Fruit fly (Drosophila melanogaster) whole organism, pupa: Measurements from ENCODE around the gene His3.3B.

ENCODE experiments used
- CG12605 ChIP-seq: fragments of 200-800 bp; sonication (Bioruptor generic); IDR thresholded peaks from 2 replicates; pipeline ENCODE4 v1.3.6; 2022; ENCODE audit warnings: missing biosample characterization, missing genetic modification characterization
- CG13204 ChIP-seq: fragments of 200-800 bp; sonication (Bioruptor generic); optimal IDR thresholded peaks from 2 replicates; lab custom pipeline; 2018; ENCODE audit warnings: missing biosample characterization, mild to moderate bottlenecking, missing genetic modification characterization, moderate library complexity
- CG14655 ChIP-seq: fragments of 200-800 bp; sonication (Bioruptor generic); optimal IDR thresholded peaks from 3 replicates; lab custom pipeline; 2017; ENCODE audit warnings: mild to moderate bottlenecking, missing biosample characterization, missing genetic modification reagents, missing genetic modification characterization
- CG15710 ChIP-seq: fragments of 200-800 bp; sonication (Bioruptor generic); optimal IDR thresholded peaks from 2 replicates; lab custom pipeline; 2018; ENCODE audit warnings: missing biosample characterization, mild to moderate bottlenecking, missing genetic modification characterization, moderate library complexity
- CG17806 ChIP-seq: fragments of 200-800 bp; sonication (Bioruptor generic); optimal IDR thresholded peaks from 2 replicates; lab custom pipeline; 2018; ENCODE audit warnings: missing biosample characterization, mild to moderate bottlenecking, missing genetic modification characterization, moderate library complexity
- CG8159 ChIP-seq: fragments of 200-800 bp; sonication (Bioruptor generic); optimal IDR thresholded peaks from 3 replicates; lab custom pipeline; 2018; ENCODE audit warnings: missing biosample characterization, mild to moderate bottlenecking, missing genetic modification characterization, moderate library complexity
- CG8301 ChIP-seq: fragments of 200-800 bp; sonication (Bioruptor generic); optimal IDR thresholded peaks from 2 replicates; lab custom pipeline; 2018; ENCODE audit warnings: missing biosample characterization, mild to moderate bottlenecking, missing genetic modification characterization
- CG9948 ChIP-seq: fragments of 200-800 bp; sonication (Bioruptor generic); optimal IDR thresholded peaks from 2 replicates; lab custom pipeline; 2018; ENCODE audit warnings: missing biosample characterization, mild to moderate bottlenecking, missing genetic modification characterization, moderate library complexity
- EcR ChIP-seq: fragments of 200-800 bp; sonication (Bioruptor generic); optimal IDR thresholded peaks from 3 replicates; lab custom pipeline; 2019; ENCODE audit warnings: missing biosample characterization, missing genetic modification characterization, mild to moderate bottlenecking, moderate library complexity, missing genetic modification reagents
- fd96Ca ChIP-seq: fragments of 200-800 bp; sonication (Bioruptor generic); IDR thresholded peaks from 3 replicates; pipeline ENCODE4 v1.3.6; 2022; ENCODE audit warnings: missing biosample characterization, missing genetic modification characterization

dm6 chrX:9130243-9130642 lies 26.2 kb downstream of the His3.3B start:
- no peak for TF ChIP-seq EcR (GFP tag; lab: Kevin White, UChicago)
- TF ChIP-seq CG14655 (GFP tag; lab: Kevin White, UChicago), result no peak
- TF ChIP-seq CG9948, result no peak
- TF ChIP-seq CG13204 (GFP tag; lab: Kevin White, UChicago), result no peak
- TF ChIP-seq CG15710 (tag; lab: Kevin White, UChicago), result no peak
- TF ChIP-seq fd96Ca (GFP tag; lab: Robert Waterston, UW), result no peak
- no peak for TF ChIP-seq CG8301 (tag; lab: Kevin White, UChicago)
- TF ChIP-seq CG8159 (tag; lab: Kevin White, UChicago), result no peak
- no peak for TF ChIP-seq CG12605
- TF ChIP-seq CG17806 (tag; lab: Kevin White, UChicago), result no peak
